Fruit fly (Drosophila melanogaster): ENCODE data around the gene Naglu.

Gene Naglu

dm6 chr2L:8416350-8417046 lies 4.8 kb upstream of the Naglu start (continued):
- TF ChIP-seq bigmax (GFP tag; optimal IDR thresholded peaks at IDR 0.05) (no peak), CG1603 (tag; optimal IDR thresholded peaks at IDR 0.05) (no peak), cato (GFP tag; optimal IDR thresholded peaks at IDR 0.05; ENCODE audit: borderline replicate concordance) (no peak), CG30020 (tag; optimal IDR thresholded peaks at IDR 0.05) (no peak), tgo (GFP tag; IDR thresholded peaks at IDR 0.05) (no peak), NfI (GFP tag; optimal IDR thresholded peaks at IDR 0.05) (no peak), chinmo (GFP tag; IDR thresholded peaks at IDR 0.05; ENCODE audit: partially characterized antibody) (0 out of 4 replicates have a peak, but pooled peaks have one; percentile 16), prd (optimal IDR thresholded peaks at IDR 0.05) (no peak), prd (GFP tag; IDR thresholded peaks at IDR 0.05) (no peak), salm (tag; optimal IDR thresholded peaks at IDR 0.05) (no peak), zfh1 (GFP tag; IDR thresholded peaks at IDR 0.05) (0 out of 3 replicates have a peak, but pooled peaks have one; percentile 2), CG15073 (GFP tag; optimal IDR thresholded peaks at IDR 0.05) (no peak), CG11456 (GFP tag; IDR thresholded peaks at IDR 0.05) (no peak; the same call in 2 of the 3 replicates), CG10366 (GFP tag; IDR thresholded peaks at IDR 0.05) (no peak), Max (GFP tag; optimal IDR thresholded peaks at IDR 0.05) (no peak), Lim3 (GFP tag; IDR thresholded peaks at IDR 0.05) (no peak), gce (GFP tag; IDR thresholded peaks at IDR 0.05) (0 out of 3 replicates have a peak, but pooled peaks have one; percentile 39), CG14860 (GFP tag; IDR thresholded peaks at IDR 0.05; ENCODE audit: partially characterized antibody) (no peak), kah (GFP tag; optimal IDR thresholded peaks at IDR 0.05) (no peak), fd64A (GFP tag; optimal IDR thresholded peaks at IDR 0.05) (no peak), CG15011 (GFP tag; optimal IDR thresholded peaks at IDR 0.05) (no peak), B-H1 (GFP tag; IDR thresholded peaks at IDR 0.05) (no peak), zf30C (GFP tag; optimal IDR thresholded peaks at IDR 0.05) (no peak), nom (GFP tag; optimal IDR thresholded peaks at IDR 0.05) (peak; percentile 83), CG9609 (GFP tag; optimal IDR thresholded peaks at IDR 0.05) (peak; percentile 25), CTCF (GFP tag; optimal IDR thresholded peaks at IDR 0.05) (no peak), CG15479 (GFP tag; optimal IDR thresholded peaks at IDR 0.05) (peak; percentile 100), Dip3 (GFP tag; optimal IDR thresholded peaks at IDR 0.05) (no peak), luna (GFP tag; optimal IDR thresholded peaks at IDR 0.05) (no peak), Stat92E (GFP tag; optimal IDR thresholded peaks at IDR 0.05) (no peak), sc (optimal IDR thresholded peaks at IDR 0.05) (no peak), sc (GFP tag; optimal IDR thresholded peaks at IDR 0.05) (no peak), BEAF-32 (GFP tag; optimal IDR thresholded peaks at IDR 0.05) (no peak), Chrac-16 (GFP tag; optimal IDR thresholded peaks at IDR 0.05) (no peak), unpg (GFP tag; optimal IDR thresholded peaks at IDR 0.05) (no peak), jumu (GFP tag; optimal IDR thresholded peaks at IDR 0.05) (no peak), slbo (GFP tag; IDR thresholded peaks at IDR 0.05) (no peak), cas (GFP tag; IDR thresholded peaks at IDR 0.05) (no peak), wor (GFP tag; IDR thresholded peaks at IDR 0.05) (no peak), NFAT (GFP tag; IDR thresholded peaks at IDR 0.05) (0 out of 2 replicates have a peak, but pooled peaks have one; percentile 11), CG9876 (GFP tag; optimal IDR thresholded peaks at IDR 0.05) (no peak), CG8089 (GFP tag; optimal IDR thresholded peaks at IDR 0.05) (no peak), Sox102F (GFP tag; optimal IDR thresholded peaks at IDR 0.05) (no peak), CG33213 (GFP tag; optimal IDR thresholded peaks at IDR 0.05) (no peak), Hr39 (optimal IDR thresholded peaks at IDR 0.05) (no peak), kni (GFP tag; optimal IDR thresholded peaks at IDR 0.05) (peak; percentile 40), rib (GFP tag; IDR thresholded peaks at IDR 0.05) (0 out of 2 replicates have a peak, but pooled peaks have one; percentile 12), CG10431 (GFP tag; optimal IDR thresholded peaks at IDR 0.05) (no peak), scrt (GFP tag; optimal IDR thresholded peaks at IDR 0.05) (no peak), Dp (GFP tag; optimal IDR thresholded peaks at IDR 0.05) (peak; percentile 35), cwo (GFP tag; optimal IDR thresholded peaks at IDR 0.05) (no peak)

Data from whole organism, embryonic.